Worm (Caenorhabditis elegans): ENCODE measurements around the gene str-92.
A peak's percentile ranks its signal among the peaks of the same experiment; 100 is the strongest.

str-92 gene

DNA sequence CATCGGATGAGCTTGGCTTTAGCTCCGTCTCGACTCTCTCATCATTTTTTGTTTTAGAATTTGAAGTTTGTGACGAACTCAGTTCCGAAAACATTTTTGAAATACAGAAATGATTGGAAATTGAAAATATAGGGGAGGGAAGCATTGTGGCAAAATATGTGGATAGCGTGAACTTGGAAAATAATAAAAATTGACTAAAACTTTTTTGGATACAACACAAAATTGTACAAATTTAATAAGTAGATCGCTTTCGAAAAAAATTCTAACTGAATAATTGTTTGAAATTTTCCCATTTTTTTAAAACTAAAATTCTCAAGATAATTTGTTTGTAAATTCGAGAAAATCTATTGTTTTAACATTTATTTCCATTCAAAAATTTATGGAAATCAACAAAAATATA lies 7.3 kb upstream of the str-92 start, which contains the start of gene F59A1.15:
F59A1.15 (minus strand) TSS at position 101 of the 400 bp plus-strand sequence.
- TF ChIP-seq Y48G9A.11 (GFP tag; IDR thresholded peaks at IDR 0.05) (no peak), cey-2 (tag; optimal IDR thresholded peaks at IDR 0.05; ENCODE audit: borderline replicate concordance, insufficient read depth) (no peak), F37D6.2 (tag; optimal IDR thresholded peaks at IDR 0.05) (no peak), mxl-2 (GFP tag; conservative IDR thresholded peaks at IDR 0.05) (no peak), ZK337.2 (GFP tag; IDR thresholded peaks at IDR 0.05) (no peak)

DNA sequence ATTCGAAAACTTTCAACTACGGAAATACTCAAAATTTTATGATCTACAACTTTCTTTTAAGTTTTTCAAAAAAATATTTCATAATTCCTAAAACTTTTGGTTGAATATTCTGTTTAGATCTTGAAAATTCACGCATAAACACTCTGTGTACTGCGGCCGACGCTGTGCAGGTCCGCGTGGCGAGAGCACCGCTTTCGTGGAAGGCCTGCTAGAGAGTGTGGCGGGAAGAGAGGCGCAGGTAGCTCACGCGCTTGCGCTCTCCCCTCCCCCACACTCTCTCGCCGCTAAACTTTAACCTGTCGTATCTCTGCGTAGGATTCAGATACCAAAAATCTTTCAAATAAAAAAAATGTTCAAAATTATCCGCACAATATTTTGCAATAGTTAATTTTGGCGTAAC lies 6.8 kb upstream of the str-92 start:
- peak; percentile 84 for TF ChIP-seq set-16 (GFP tag; IDR thresholded peaks at IDR 0.05)
- no peak for TF ChIP-seq ces-1 (GFP tag; optimal IDR thresholded peaks at IDR 0.05)
- no peak for TF ChIP-seq php-3 (GFP tag; IDR thresholded peaks at IDR 0.05)
- no peak for TF ChIP-seq fos-1 (tag; optimal IDR thresholded peaks at IDR 0.05)
- no peak for TF ChIP-seq nhr-102 (tag; optimal IDR thresholded peaks at IDR 0.05)
- no peak for TF ChIP-seq ctbp-1 (GFP tag; IDR thresholded peaks at IDR 0.05)
- no peak for TF ChIP-seq F37D6.2 (tag; optimal IDR thresholded peaks at IDR 0.05)

DNA sequence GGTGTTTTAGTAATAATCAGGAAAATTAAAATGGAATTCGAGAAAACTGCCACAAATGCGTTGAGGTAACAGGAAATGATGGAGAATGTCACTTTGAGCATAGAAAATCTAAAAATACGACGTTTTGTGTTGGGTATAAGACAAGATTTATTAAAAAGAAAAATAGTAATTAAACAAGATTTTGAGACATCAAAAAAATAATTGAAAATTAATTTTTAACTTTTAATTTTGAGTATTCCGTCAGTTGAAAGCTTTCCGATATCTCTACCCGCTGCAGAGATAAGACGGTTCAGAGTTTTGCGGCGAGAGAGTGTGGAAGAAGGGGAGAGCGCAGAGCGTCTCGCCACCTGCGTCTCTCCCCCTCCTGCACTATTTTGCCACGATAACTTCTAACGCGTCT lies 3.1 kb downstream of the str-92 start, which contains the start of gene str-93:
str-93 (minus strand) TSS at position 101 of the 400 bp plus-strand sequence.
- TF ChIP-seq sdz-12 (GFP tag; optimal IDR thresholded peaks at IDR 0.05) (no peak), ceh-28 (tag; optimal IDR thresholded peaks at IDR 0.05) (no peak), duxl-1 (tag; optimal IDR thresholded peaks at IDR 0.05; ENCODE audit: poor library complexity) (no peak), ceh-20 (GFP tag; IDR thresholded peaks at IDR 0.05) (no peak), D1046.2 (GFP tag; IDR thresholded peaks at IDR 0.05) (no peak), zip-11 (GFP tag; IDR thresholded peaks at IDR 0.05) (no peak), hmg-1.1 (GFP tag; IDR thresholded peaks at IDR 0.05) (no peak), ztf-11 (tag; optimal IDR thresholded peaks at IDR 0.05) (no peak), set-16 (GFP tag; IDR thresholded peaks at IDR 0.05) (no peak), dve-1 (tag; optimal IDR thresholded peaks at IDR 0.05; ENCODE audit: insufficient read depth) (no peak), F10B5.3 (tag; optimal IDR thresholded peaks at IDR 0.05) (no peak), nhr-111 (GFP tag; optimal IDR thresholded peaks at IDR 0.05) (no peak), hif-1 (tag; optimal IDR thresholded peaks at IDR 0.05) (no peak), nhr-6 (tag; optimal IDR thresholded peaks at IDR 0.05) (no peak), unc-130 (GFP tag; optimal IDR thresholded peaks at IDR 0.05) (no peak), ces-1 (GFP tag; optimal IDR thresholded peaks at IDR 0.05) (no peak), nhr-28 (tag; optimal IDR thresholded peaks at IDR 0.05) (no peak), F26F4.8 (GFP tag; conservative IDR thresholded peaks at IDR 0.05) (no peak), cey-2 (tag; optimal IDR thresholded peaks at IDR 0.05; ENCODE audit: borderline replicate concordance, insufficient read depth) (no peak), nhr-25 (tag; optimal IDR thresholded peaks at IDR 0.05; ENCODE audit: borderline replicate concordance, insufficient read depth) (no peak)

DNA sequence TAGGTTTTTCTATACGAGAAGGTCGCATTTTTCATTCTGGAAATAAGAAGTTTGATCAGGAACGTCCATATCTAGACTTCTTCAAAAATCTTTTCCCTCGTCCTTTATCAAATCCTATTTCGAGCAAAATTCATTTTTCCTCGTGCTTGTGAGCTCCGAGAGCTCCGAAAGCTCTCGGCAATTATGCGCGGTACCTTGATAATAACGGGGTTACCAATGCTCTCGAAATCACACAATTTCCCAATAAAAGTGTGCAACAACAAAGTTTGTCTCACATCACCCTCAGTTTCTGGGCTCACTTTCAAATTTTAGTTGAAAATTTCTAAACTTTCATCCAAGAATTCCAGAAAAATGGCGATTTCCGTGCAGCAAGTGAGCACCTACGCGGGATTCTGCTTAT lies 7.9 kb downstream of the str-92 start, which contains the start of gene str-89:
str-89 (plus strand) TSS at position 301 of the 400 bp plus-strand sequence.
- TF ChIP-seq nhr-48 (tag; optimal IDR thresholded peaks at IDR 0.05): no peak
- no peak for TF ChIP-seq aha-1 (tag)
- TF ChIP-seq ceh-44 (GFP tag; IDR thresholded peaks at IDR 0.05): no peak
- no peak for TF ChIP-seq nhr-76 (tag; optimal IDR thresholded peaks at IDR 0.05)
- TF ChIP-seq lin-29 (GFP tag; IDR thresholded peaks at IDR 0.05): no peak
- no peak for TF ChIP-seq zfp-2 (tag; optimal IDR thresholded peaks at IDR 0.05)
- TF ChIP-seq F37D6.2 (tag; optimal IDR thresholded peaks at IDR 0.05): no peak
- no peak for TF ChIP-seq madf-9 (GFP tag; conservative IDR thresholded peaks at IDR 0.05)
- TF ChIP-seq ceh-20 (GFP tag; IDR thresholded peaks at IDR 0.05): no peak
- TF ChIP-seq snpc-1.2 (GFP tag; IDR thresholded peaks at IDR 0.05): no peak
- TF ChIP-seq lin-15B (tag; optimal IDR thresholded peaks at IDR 0.05): no peak
- TF ChIP-seq ceh-32 (tag; optimal IDR thresholded peaks at IDR 0.05; ENCODE audit: poor library complexity): no peak
- no peak for TF ChIP-seq nhr-41 (GFP tag; IDR thresholded peaks at IDR 0.05)
- no peak for TF ChIP-seq hlh-11 (tag; optimal IDR thresholded peaks at IDR 0.05)
- no peak for TF ChIP-seq zfp-3 (GFP tag; conservative IDR thresholded peaks at IDR 0.05)
- no peak for TF ChIP-seq jun-1 (tag; optimal IDR thresholded peaks at IDR 0.05)
- TF ChIP-seq zip-2 (tag; optimal IDR thresholded peaks at IDR 0.05): no peak
- TF ChIP-seq spr-3 (GFP tag; optimal IDR thresholded peaks at IDR 0.05): no peak
- no peak for TF ChIP-seq F10B5.3 (tag; optimal IDR thresholded peaks at IDR 0.05)
- no peak for TF ChIP-seq ceh-82 (tag; optimal IDR thresholded peaks at IDR 0.05)
